Fruit fly (Drosophila melanogaster): ENCODE results near the gene CG13692.

The CG13692 gene

DNA sequence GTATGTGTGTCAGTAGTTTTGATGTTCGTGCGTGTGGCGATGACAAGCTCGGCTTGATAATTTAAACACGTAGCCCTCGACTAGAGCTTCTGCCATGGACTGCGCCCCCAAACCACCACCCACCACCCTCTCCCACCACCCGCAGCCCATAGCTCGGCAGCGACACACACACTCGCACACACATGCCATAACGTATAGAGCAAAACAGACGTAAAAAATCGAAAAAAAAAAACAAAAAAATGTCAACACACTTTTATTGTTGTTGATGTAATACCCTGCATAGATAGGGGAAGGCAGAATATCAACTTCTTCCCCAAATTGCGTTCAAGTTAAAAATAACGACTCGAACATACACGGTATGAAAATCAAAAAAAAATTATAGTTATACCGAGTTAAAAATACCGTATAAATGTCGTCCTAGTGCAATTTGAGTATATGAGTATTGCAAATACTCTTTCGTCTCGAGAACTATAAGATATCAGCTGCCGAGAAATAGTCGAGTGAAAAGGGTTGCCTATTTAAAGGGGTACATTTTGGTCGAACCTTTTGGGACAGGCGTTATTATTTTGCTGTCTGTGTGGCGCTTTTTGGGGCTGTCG is 48.9 kb downstream of the CG13692 start (continued):
- TF ChIP-seq CG4328 (GFP tag; optimal IDR thresholded peaks at IDR 0.05) (no peak), CG10565 (GFP tag; optimal IDR thresholded peaks at IDR 0.05) (peak; percentile 15), nerfin-1 (tag; optimal IDR thresholded peaks at IDR 0.05) (peak; percentile 27), CG17359 (tag; optimal IDR thresholded peaks at IDR 0.05) (peak; percentile 76), CG6272 (GFP tag; IDR thresholded peaks at IDR 0.05) (peak; percentile 44; the same call in 1 of the 2 replicates), Sox100B (GFP tag; optimal IDR thresholded peaks at IDR 0.05) (peak; percentile 60), Dip3 (GFP tag; optimal IDR thresholded peaks at IDR 0.05) (peak; percentile 92), crc (GFP tag; optimal IDR thresholded peaks at IDR 0.05) (peak; percentile 84), ara (GFP tag; IDR thresholded peaks at IDR 0.05) (peak; percentile 70; the same call in 1 of the 2 replicates), pho (GFP tag; optimal IDR thresholded peaks at IDR 0.05) (peak; percentile 82), CG4730 (GFP tag; IDR thresholded peaks at IDR 0.05) (peak; percentile 71), CG15073 (GFP tag; optimal IDR thresholded peaks at IDR 0.05) (peak; percentile 26), Dll (GFP tag; IDR thresholded peaks at IDR 0.05; ENCODE audit: partially characterized antibody) (no peak), CG1647 (GFP tag; optimal IDR thresholded peaks at IDR 0.05) (peak; percentile 32), CG14710 (tag; optimal IDR thresholded peaks at IDR 0.05) (peak; percentile 40), tna (GFP tag; IDR thresholded peaks at IDR 0.05; ENCODE audit: partially characterized antibody) (no peak), Fer3 (tag; optimal IDR thresholded peaks at IDR 0.05) (peak; percentile 79), CG34224 (GFP tag; IDR thresholded peaks at IDR 0.05; ENCODE audit: partially characterized antibody) (0 out of 3 replicates have a peak, but pooled peaks have one; percentile 35), insv (GFP tag; optimal IDR thresholded peaks at IDR 0.05) (no peak), CG7357 (GFP tag; IDR thresholded peaks at IDR 0.05) (peak; percentile 74), CG8281 (tag; optimal IDR thresholded peaks at IDR 0.05) (peak; percentile 46), D (optimal IDR thresholded peaks at IDR 0.05) (no peak), D (GFP tag; optimal IDR thresholded peaks at IDR 0.05) (peak; percentile 21), C15 (GFP tag; IDR thresholded peaks at IDR 0.05) (no peak), Lim3 (GFP tag; IDR thresholded peaks at IDR 0.05) (0 out of 2 replicates have a peak, but pooled peaks have one; percentile 11), E2f1 (GFP tag; IDR thresholded peaks at IDR 0.05) (peak; percentile 86), oc (tag; optimal IDR thresholded peaks at IDR 0.05) (peak; percentile 21), unc-4 (GFP tag; IDR thresholded peaks at IDR 0.05; ENCODE audit: partially characterized antibody) (no peak), CG2116 (GFP tag; optimal IDR thresholded peaks at IDR 0.05) (peak; percentile 40), Hmx (GFP tag; optimal IDR thresholded peaks at IDR 0.05) (peak; percentile 56), Ets65A (GFP tag) (peak; percentile 98), Rfx (GFP tag; IDR thresholded peaks at IDR 0.05) (0 out of 2 replicates have a peak, but pooled peaks have one; percentile 68), D19A (tag; optimal IDR thresholded peaks at IDR 0.05) (peak; percentile 90), Kr (GFP tag; optimal IDR thresholded peaks at IDR 0.05) (no peak), Drgx (GFP tag; IDR thresholded peaks at IDR 0.05) (peak; percentile 62), Stat92E (GFP tag; optimal IDR thresholded peaks at IDR 0.05) (no peak), CG15601 (tag; optimal IDR thresholded peaks at IDR 0.05) (peak; percentile 35), Dip2 (GFP tag; IDR thresholded peaks at IDR 0.05) (no peak), CG34376 (GFP tag; optimal IDR thresholded peaks at IDR 0.05) (peak; percentile 68), HmgD (GFP tag; optimal IDR thresholded peaks at IDR 0.05) (peak; percentile 39), cato (GFP tag; optimal IDR thresholded peaks at IDR 0.05; ENCODE audit: borderline replicate concordance) (peak; percentile 43), Ada2b (GFP tag; IDR thresholded peaks at IDR 0.05) (peak; percentile 70; the same call in 1 of the 2 replicates), CG18764 (GFP tag; optimal IDR thresholded peaks at IDR 0.05) (peak; percentile 63), CG12155 (GFP tag; optimal IDR thresholded peaks at IDR 0.05) (peak; percentile 73), knrl (GFP tag; IDR thresholded peaks at IDR 0.05; ENCODE audit: partially characterized antibody) (no peak), CG9609 (GFP tag; optimal IDR thresholded peaks at IDR 0.05) (peak; percentile 85), br (optimal IDR thresholded peaks at IDR 0.05) (no peak), fd102C (GFP tag; optimal IDR thresholded peaks at IDR 0.05) (no peak), gsb (GFP tag; IDR thresholded peaks at IDR 0.05) (no peak), Bgb (GFP tag; IDR thresholded peaks at IDR 0.05; ENCODE audit: partially characterized antibody) (no peak)

Measured in whole organism, embryonic.